Fruit fly (Drosophila melanogaster) whole organism, pupa: Measurements from ENCODE around the gene CG10700.

Experiments used
- CG10348 ChIP-seq: fragments of 200-800 bp; sonication (Bioruptor generic); IDR thresholded peaks from 2 replicates; pipeline ENCODE4 v1.3.6; 2022; ENCODE audit warnings: missing biosample characterization, missing genetic modification characterization
- CG13204 ChIP-seq: fragments of 200-800 bp; sonication (Bioruptor generic); optimal IDR thresholded peaks from 2 replicates; lab custom pipeline; 2018; ENCODE audit warnings: missing biosample characterization, mild to moderate bottlenecking, missing genetic modification characterization, moderate library complexity
- CG9948 ChIP-seq: fragments of 200-800 bp; sonication (Bioruptor generic); optimal IDR thresholded peaks from 2 replicates; lab custom pipeline; 2018; ENCODE audit warnings: missing biosample characterization, mild to moderate bottlenecking, missing genetic modification characterization, moderate library complexity
- EcR ChIP-seq: fragments of 200-800 bp; sonication (Bioruptor generic); optimal IDR thresholded peaks from 3 replicates; lab custom pipeline; 2019; ENCODE audit warnings: missing biosample characterization, missing genetic modification characterization, mild to moderate bottlenecking, moderate library complexity, missing genetic modification reagents
- Pif1B ChIP-seq: fragments of 200-800 bp; sonication (Bioruptor generic); optimal IDR thresholded peaks from 3 replicates; lab custom pipeline; 2016; ENCODE audit warnings: missing biosample characterization, missing genetic modification characterization
- Snoo ChIP-seq: fragments of 200-800 bp; sonication (Bioruptor generic); optimal IDR thresholded peaks from 3 replicates; lab custom pipeline; 2017; ENCODE audit warnings: missing biosample characterization, mild to moderate bottlenecking, missing genetic modification characterization, inconsistent platforms
- fd96Ca ChIP-seq: fragments of 200-800 bp; sonication (Bioruptor generic); IDR thresholded peaks from 3 replicates; pipeline ENCODE4 v1.3.6; 2022; ENCODE audit warnings: missing biosample characterization, missing genetic modification characterization

dm6 chr2L:19097374-19097773 is 18.5 kb upstream of the CG10700 start:
- TF ChIP-seq Snoo (no peak), EcR (GFP tag; lab: Kevin White, UChicago) (no peak), fd96Ca (GFP tag; lab: Robert Waterston, UW) (no peak), CG13204 (GFP tag; lab: Kevin White, UChicago) (no peak), CG10348 (GFP tag; lab: Robert Waterston, UW) (no peak), CG9948 (tag; lab: Kevin White, UChicago) (no peak), Pif1B (GFP tag; lab: Kevin White, UChicago) (no peak)
